Worm (Caenorhabditis elegans) whole organism, late embryonic: ENCODE results near the gene srx-74.

Experiments
- ceh-2 ChIP-seq: sonication (generic microtip); optimal IDR thresholded peaks from 2 replicates; lab custom pipeline; 2016; ENCODE audit warnings: missing genotype, missing genetic modification characterization, missing compliant biosample characterization
- ceh-31 ChIP-seq: sonication (generic microtip); optimal IDR thresholded peaks from 2 replicates; lab custom pipeline; 2016; ENCODE audit warnings: missing genetic modification characterization, missing compliant biosample characterization
- ceh-45 ChIP-seq: fragments of 200-800 bp; sonication (Bioruptor generic); IDR thresholded peaks from 2 replicates; pipeline ENCODE4 v1.3.6; 2022; ENCODE audit warnings: missing genetic modification reagents, missing genetic modification characterization, missing compliant biosample characterization
- ceh-48 ChIP-seq: sonication (generic microtip); optimal IDR thresholded peaks from 2 replicates; lab custom pipeline; 2016; ENCODE audit warnings: missing genetic modification characterization, inconsistent platforms, missing compliant biosample characterization
- ceh-9 ChIP-seq: sonication (generic microtip); optimal IDR thresholded peaks from 2 replicates; lab custom pipeline; 2016; ENCODE audit warnings: mild to moderate bottlenecking, missing genetic modification characterization, inconsistent platforms, missing compliant biosample characterization
- elt-2 ChIP-seq: sonication (generic microtip); optimal IDR thresholded peaks from 2 replicates; lab custom pipeline; 2016; ENCODE audit warnings: missing genetic modification reagents, missing genetic modification characterization, missing compliant biosample characterization
- nfya-1 ChIP-seq: sonication (generic microtip); optimal IDR thresholded peaks from 2 replicates; lab custom pipeline; 2017; ENCODE audit warnings: missing genetic modification characterization, mild to moderate bottlenecking, missing compliant biosample characterization, antibody characterized with exemption, moderate library complexity
- npax-4 ChIP-seq: sonication (generic microtip); optimal IDR thresholded peaks from 2 replicates; lab custom pipeline; 2016; ENCODE audit warnings: missing genetic modification characterization, missing compliant biosample characterization
- unc-42 ChIP-seq: sonication (generic microtip); optimal IDR thresholded peaks from 2 replicates; lab custom pipeline; 2016; ENCODE audit warnings: missing genotype, missing genetic modification characterization, missing compliant biosample characterization
- unc-86 ChIP-seq: sonication (generic microtip); optimal IDR thresholded peaks from 2 replicates; lab custom pipeline; 2016; ENCODE audit warnings: missing genetic modification characterization, missing compliant biosample characterization

srx-74 gene

DNA sequence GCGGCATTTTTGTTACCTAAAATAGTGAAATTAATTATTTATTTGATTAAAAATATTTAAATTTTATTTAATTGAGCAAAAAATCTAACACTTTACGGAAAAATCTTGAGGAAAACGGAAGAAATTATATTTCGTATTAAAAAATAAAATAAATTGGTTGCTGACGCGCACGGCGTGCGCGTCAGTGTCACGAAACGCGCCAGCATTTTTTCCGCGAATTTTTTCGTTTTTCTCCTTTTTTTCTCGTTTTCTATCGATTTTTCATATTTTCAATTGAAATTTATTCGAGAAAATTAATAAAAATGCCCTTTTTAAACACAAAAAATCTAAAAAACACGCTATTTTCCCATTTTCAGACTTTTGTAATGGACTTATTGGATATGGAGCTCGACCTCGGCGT is 46.5 kb downstream of the srx-74 start, which contains the start of the genes Y61A9LA.10 and F54D11.4:
TSS of gene Y61A9LA.10 (minus strand) at position 16 of the 400 bp plus-strand sequence.
TSS of gene F54D11.4 (plus strand) at position 350 of the 400 bp plus-strand sequence.
- TF ChIP-seq npax-4 (tag; lab: Kevin White, UChicago): peak; percentile 13
- peak; percentile 4 for TF ChIP-seq unc-42 (tag; lab: Kevin White, UChicago)
- TF ChIP-seq ceh-45 (GFP tag; lab: Robert Waterston, UW): no peak
- peak; percentile 13 for TF ChIP-seq nfya-1 (tag; lab: Kevin White, UChicago)
- TF ChIP-seq elt-2: peak; percentile 33
- no peak for TF ChIP-seq ceh-9 (tag; lab: Kevin White, UChicago)
- TF ChIP-seq ceh-2 (tag; lab: Kevin White, UChicago): no peak
- TF ChIP-seq ceh-48 (tag; lab: Kevin White, UChicago): peak; percentile 25
- peak; percentile 8 for TF ChIP-seq ceh-31 (tag; lab: Kevin White, UChicago)
- peak; percentile 42 for TF ChIP-seq unc-86 (tag; lab: Kevin White, UChicago)
